Worm (Caenorhabditis elegans) whole organism, L2 larva: ENCODE measurements around the gene F41G3.20.

Experiments
- F13H6.1 ChIP-seq: sonication (generic microtip); optimal IDR thresholded peaks from 2 replicates; lab custom pipeline; 2016; ENCODE audit warnings: missing genetic modification characterization, missing compliant biosample characterization
- R02D3.7 ChIP-seq: fragments of 150-350 bp; optimal IDR thresholded peaks from 2 replicates; lab custom pipeline; 2014; ENCODE audit warnings: missing biosample characterization, missing genetic modification characterization
- ZK546.5 ChIP-seq: sonication (generic microtip); optimal IDR thresholded peaks from 2 replicates; lab custom pipeline; 2017; ENCODE audit warnings: missing biosample characterization, missing genetic modification characterization
- aly-2 ChIP-seq: fragments of 150-350 bp; optimal IDR thresholded peaks from 2 replicates; lab custom pipeline; 2014; ENCODE audit warnings: missing biosample characterization, missing genetic modification characterization
- ama-1 ChIP-seq: fragments of 150-350 bp; optimal IDR thresholded peaks from 2 replicates; lab custom pipeline; 2018; ENCODE audit warnings: inconsistent platforms
- blmp-1 ChIP-seq: sonication (generic microtip); optimal IDR thresholded peaks from 2 replicates; lab custom pipeline; 2017; ENCODE audit warnings: missing genetic modification characterization, mild to moderate bottlenecking, missing compliant biosample characterization, antibody characterized with exemption, moderate library complexity; ENCODE audit not compliant: insufficient read depth
- elt-1 ChIP-seq: fragments of 150-350 bp; optimal IDR thresholded peaks from 2 replicates; lab custom pipeline; 2014; ENCODE audit warnings: missing biosample characterization, missing genetic modification characterization
- lin-39 ChIP-seq: fragments of 150-350 bp; optimal IDR thresholded peaks from 2 replicates; lab custom pipeline; 2014; ENCODE audit warnings: missing biosample characterization, missing genetic modification reagents, missing genetic modification characterization
- nhr-11 ChIP-seq: fragments of 150-350 bp; optimal IDR thresholded peaks from 2 replicates; lab custom pipeline; 2014; ENCODE audit warnings: missing biosample characterization, missing genetic modification characterization
- nhr-129 ChIP-seq: fragments of 150-350 bp; optimal IDR thresholded peaks from 2 replicates; lab custom pipeline; 2014; ENCODE audit warnings: missing biosample characterization, missing genetic modification characterization
- nhr-25 ChIP-seq: fragments of 150-350 bp; sonication (generic microtip); optimal IDR thresholded peaks from 3 replicates; lab custom pipeline; 2014; ENCODE audit warnings: missing biosample characterization, missing genetic modification characterization
- skn-1 ChIP-seq: sonication (generic microtip); optimal IDR thresholded peaks from 2 replicates; lab custom pipeline; 2017; ENCODE audit warnings: missing biosample characterization, missing genetic modification characterization
- snpc-4 ChIP-seq: fragments of 150-350 bp; optimal IDR thresholded peaks from 2 replicates; lab custom pipeline; 2014; ENCODE audit warnings: missing biosample characterization, missing genetic modification characterization
- unc-39 ChIP-seq: fragments of 150-350 bp; optimal IDR thresholded peaks from 2 replicates; lab custom pipeline; 2014; ENCODE audit warnings: missing biosample characterization, missing genetic modification characterization

ce11 chrII:6726814-6727213 lies 24.0 kb downstream of the F41G3.20 start:
- TF ChIP-seq nhr-25 (tag; lab: Kevin White, UChicago) (no peak), snpc-4 (tag; lab: Kevin White, UChicago) (no peak), R02D3.7 (tag; lab: Kevin White, UChicago) (no peak), skn-1 (tag; lab: Kevin White, UChicago) (no peak), blmp-1 (tag; lab: Kevin White, UChicago) (no peak), unc-39 (tag; lab: Kevin White, UChicago) (no peak), ZK546.5 (no peak), elt-1 (tag; lab: Kevin White, UChicago) (no peak), F13H6.1 (tag; lab: Kevin White, UChicago) (no peak), lin-39 (tag; lab: Kevin White, UChicago) (no peak), nhr-11 (tag; lab: Kevin White, UChicago) (no peak), aly-2 (no peak), ama-1 (lab: Kevin White, UChicago) (no peak), nhr-129 (no peak)
